Fruit fly (Drosophila melanogaster) whole organism, embryonic: ENCODE measurements around the gene Pif1A.

Experiments
- Aef1 ChIP-seq: fragments of 200-800 bp; sonication (Bioruptor generic); IDR thresholded peaks from 3 replicates; pipeline ENCODE4 v1.3.6; 2022; ENCODE audit warnings: missing biosample characterization, missing genetic modification characterization
- Atf-2 ChIP-seq: fragments of 200-800 bp; sonication (Bioruptor generic); optimal IDR thresholded peaks from 2 replicates; lab custom pipeline; 2016; ENCODE audit warnings: missing biosample characterization, missing genetic modification characterization
- BEAF-32 ChIP-seq: fragments of 200-800 bp; sonication (Bioruptor generic); optimal IDR thresholded peaks from 3 replicates; lab custom pipeline; 2017; ENCODE audit warnings: missing biosample characterization, missing genetic modification characterization, mild to moderate bottlenecking, moderate library complexity, missing genetic modification reagents
- Bteb2 ChIP-seq: fragments of 200-800 bp; sonication (Bioruptor generic); optimal IDR thresholded peaks from 2 replicates; lab custom pipeline; 2016; ENCODE audit warnings: missing biosample characterization, missing genetic modification characterization
- CG10209 ChIP-seq: fragments of 200-800 bp; sonication (Bioruptor generic); optimal IDR thresholded peaks from 3 replicates; lab custom pipeline; 2017; ENCODE audit warnings: missing biosample characterization, mild to moderate bottlenecking, missing genetic modification characterization, missing genetic modification reagents
- CG10366 ChIP-seq: fragments of 200-800 bp; sonication (Bioruptor generic); IDR thresholded peaks from 2 replicates; pipeline ENCODE4 v1.3.6; 2022; ENCODE audit warnings: missing biosample characterization, missing genetic modification characterization
- CG10565 ChIP-seq: fragments of 200-800 bp; sonication (Bioruptor generic); optimal IDR thresholded peaks from 3 replicates; lab custom pipeline; 2016; ENCODE audit warnings: missing biosample characterization, mild to moderate bottlenecking, missing genetic modification characterization
- CG12219 ChIP-seq: fragments of 200-800 bp; sonication (Bioruptor generic); optimal IDR thresholded peaks from 3 replicates; lab custom pipeline; 2018; ENCODE audit warnings: missing biosample characterization, mild to moderate bottlenecking, missing genetic modification characterization
- CG12769 ChIP-seq: fragments of 200-800 bp; sonication (Bioruptor generic); optimal IDR thresholded peaks from 2 replicates; lab custom pipeline; 2019; ENCODE audit warnings: missing biosample characterization, mild to moderate bottlenecking, missing genetic modification characterization, moderate library complexity
- CG14710 ChIP-seq: fragments of 200-800 bp; sonication (Bioruptor generic); optimal IDR thresholded peaks from 3 replicates; lab custom pipeline; 2019; ENCODE audit warnings: missing biosample characterization, mild to moderate bottlenecking, missing genetic modification characterization, moderate library complexity
- CG15269 ChIP-seq: fragments of 200-800 bp; sonication (Bioruptor generic); optimal IDR thresholded peaks from 2 replicates; lab custom pipeline; 2018; ENCODE audit warnings: missing biosample characterization, mild to moderate bottlenecking, missing genetic modification characterization, moderate library complexity
- CG16779 ChIP-seq: fragments of 200-800 bp; sonication (Bioruptor generic); IDR thresholded peaks from 2 replicates; pipeline ENCODE4 v1.3.6; 2022; ENCODE audit warnings: missing biosample characterization, missing genetic modification characterization
- CG17385 ChIP-seq: fragments of 200-800 bp; sonication (Bioruptor generic); optimal IDR thresholded peaks from 3 replicates; lab custom pipeline; 2018; ENCODE audit warnings: missing biosample characterization, mild to moderate bottlenecking, missing genetic modification characterization
- CG2678 ChIP-seq: fragments of 200-800 bp; sonication (Bioruptor generic); optimal IDR thresholded peaks from 3 replicates; lab custom pipeline; 2019; ENCODE audit warnings: missing biosample characterization, mild to moderate bottlenecking, missing genetic modification characterization, moderate library complexity
- CG3281 ChIP-seq: fragments of 200-800 bp; sonication (Bioruptor generic); optimal IDR thresholded peaks from 3 replicates; lab custom pipeline; 2017; ENCODE audit warnings: missing biosample characterization, mild to moderate bottlenecking, missing genetic modification characterization
- CG34422 ChIP-seq: fragments of 200-800 bp; sonication (Bioruptor generic); IDR thresholded peaks from 3 replicates; pipeline ENCODE4 v1.3.6; 2022; ENCODE audit warnings: missing biosample characterization, missing genetic modification characterization
- CG3838 ChIP-seq: fragments of 200-800 bp; sonication (Bioruptor generic); optimal IDR thresholded peaks from 3 replicates; lab custom pipeline; 2016; ENCODE audit warnings: missing biosample characterization, missing genetic modification characterization
- CG4424 ChIP-seq: fragments of 200-800 bp; sonication (Bioruptor generic); optimal IDR thresholded peaks from 3 replicates; lab custom pipeline; 2016; ENCODE audit warnings: missing biosample characterization, missing genetic modification characterization
- CG4820 ChIP-seq: fragments of 200-800 bp; sonication (Bioruptor generic); optimal IDR thresholded peaks from 3 replicates; lab custom pipeline; 2016; ENCODE audit warnings: missing biosample characterization, missing genetic modification characterization
- CG5245 ChIP-seq: fragments of 200-800 bp; sonication (Bioruptor generic); optimal IDR thresholded peaks from 3 replicates; lab custom pipeline; 2016; ENCODE audit warnings: missing biosample characterization, missing genetic modification characterization
- CG5953 ChIP-seq: fragments of 200-800 bp; sonication (Bioruptor generic); IDR thresholded peaks from 2 replicates; pipeline ENCODE4 v1.3.6; 2022; ENCODE audit warnings: missing biosample characterization, missing genetic modification characterization
- CG6683 ChIP-seq: fragments of 200-800 bp; sonication (Bioruptor generic); optimal IDR thresholded peaks from 2 replicates; lab custom pipeline; 2017; ENCODE audit warnings: missing biosample characterization, mild to moderate bottlenecking, missing genetic modification characterization, missing genetic modification reagents
- CG6689 ChIP-seq: fragments of 200-800 bp; sonication (Bioruptor generic); IDR thresholded peaks from 2 replicates; pipeline ENCODE4 v1.3.6; 2022; ENCODE audit warnings: missing biosample characterization, missing genetic modification characterization
- CG7271 ChIP-seq: fragments of 200-800 bp; sonication (Bioruptor generic); optimal IDR thresholded peaks from 2 replicates; lab custom pipeline; 2018; ENCODE audit warnings: missing biosample characterization, mild to moderate bottlenecking, missing genetic modification characterization, moderate library complexity
- CG7987 ChIP-seq: fragments of 200-800 bp; sonication (Bioruptor generic); optimal IDR thresholded peaks from 2 replicates; lab custom pipeline; 2018; ENCODE audit warnings: missing biosample characterization, mild to moderate bottlenecking, missing genetic modification characterization, moderate library complexity
- Dad ChIP-seq: fragments of 200-800 bp; sonication (Bioruptor generic); optimal IDR thresholded peaks from 3 replicates; lab custom pipeline; 2016; ENCODE audit warnings: missing biosample characterization, missing genetic modification characterization
- ERR ChIP-seq: fragments of 200-800 bp; sonication (Bioruptor generic); optimal IDR thresholded peaks from 2 replicates; lab custom pipeline; 2016; ENCODE audit warnings: missing biosample characterization, missing genetic modification characterization
- H2.0 ChIP-seq: fragments of 200-800 bp; sonication (Bioruptor generic); IDR thresholded peaks from 2 replicates; pipeline ENCODE4 v1.3.6; 2022; ENCODE audit warnings: missing biosample characterization, missing genetic modification characterization
- NC2α ChIP-seq: fragments of 200-800 bp; sonication (Bioruptor generic); optimal IDR thresholded peaks from 2 replicates; lab custom pipeline; 2016; ENCODE audit warnings: missing biosample characterization, missing genetic modification characterization
- Nf-YC ChIP-seq: fragments of 200-800 bp; optimal IDR thresholded peaks from 3 replicates; lab custom pipeline; 2019; ENCODE audit warnings: missing biosample characterization, mild to moderate bottlenecking, missing genetic modification characterization, moderate library complexity
- Side ChIP-seq: fragments of 200-800 bp; sonication (Bioruptor generic); optimal IDR thresholded peaks from 2 replicates; lab custom pipeline; 2016; ENCODE audit warnings: missing biosample characterization, missing genetic modification characterization
- Stat92E ChIP-seq, 3 experiments: fragments of >200 bp in 2 of 3; fragments of 200-800 bp in 1 of 3; sonication (Bioruptor generic) in 1 of 3; optimal IDR thresholded peaks; 2 replicates each; lab custom pipeline; 2017 to 2019; ENCODE audit warnings: missing biosample characterization in 3 of 3, missing genetic modification characterization in 3 of 3, mild to moderate bottlenecking in 1 of 3, moderate library complexity in 1 of 3
- Xrp1 ChIP-seq: fragments of 200-800 bp; sonication (Bioruptor generic); IDR thresholded peaks from 2 replicates; pipeline ENCODE4 v1.3.6; 2022; ENCODE audit warnings: missing biosample characterization, missing genetic modification characterization
- ac ChIP-seq: fragments of 200-800 bp; sonication (Bioruptor generic); optimal IDR thresholded peaks from 3 replicates; lab custom pipeline; 2017; ENCODE audit warnings: missing biosample characterization, mild to moderate bottlenecking, missing genetic modification characterization
- az2 ChIP-seq: fragments of 200-800 bp; sonication (Bioruptor generic); optimal IDR thresholded peaks from 3 replicates; lab custom pipeline; 2016; ENCODE audit warnings: missing biosample characterization, missing genetic modification characterization
- crol ChIP-seq: fragments of 200-800 bp; sonication (Bioruptor generic); IDR thresholded peaks from 2 replicates; pipeline ENCODE4 v1.3.6; 2022; ENCODE audit warnings: missing biosample characterization, missing genetic modification characterization
- dysf ChIP-seq: fragments of 200-800 bp; sonication (Bioruptor generic); IDR thresholded peaks from 3 replicates; pipeline ENCODE4 v1.3.6; 2022; ENCODE audit warnings: missing biosample characterization, missing genetic modification characterization
- gcm2 ChIP-seq: fragments of 200-800 bp; sonication (Bioruptor generic); optimal IDR thresholded peaks from 2 replicates; lab custom pipeline; 2016; ENCODE audit warnings: missing biosample characterization, missing genetic modification characterization
- h ChIP-seq: fragments of >200 bp; optimal IDR thresholded peaks from 2 replicates; lab custom pipeline; 2017
- her ChIP-seq: fragments of 200-800 bp; sonication (Bioruptor generic); optimal IDR thresholded peaks from 2 replicates; lab custom pipeline; 2016; ENCODE audit warnings: missing biosample characterization, missing genetic modification characterization
- nau ChIP-seq: fragments of 200-800 bp; sonication (Bioruptor generic); optimal IDR thresholded peaks from 3 replicates; lab custom pipeline; 2017; ENCODE audit warnings: missing biosample characterization, mild to moderate bottlenecking, missing genetic modification characterization, missing genetic modification reagents
- onecut ChIP-seq: fragments of 200-800 bp; sonication (Bioruptor generic); IDR thresholded peaks from 2 replicates; pipeline ENCODE4 v1.3.6; 2022; ENCODE audit warnings: missing biosample characterization, missing genetic modification characterization
- otp ChIP-seq: fragments of 200-800 bp; sonication (Bioruptor generic); IDR thresholded peaks from 3 replicates; pipeline ENCODE4, ENCODE4 v1.3.6; 2022; ENCODE audit warnings: missing biosample characterization, missing genetic modification characterization
- rib ChIP-seq: fragments of 200-800 bp; sonication (Bioruptor generic); IDR thresholded peaks from 2 replicates; pipeline ENCODE4 v1.3.6; 2022; ENCODE audit warnings: missing biosample characterization, missing genetic modification characterization
- sd ChIP-seq: fragments of 200-800 bp; sonication (Bioruptor generic); optimal IDR thresholded peaks from 3 replicates; lab custom pipeline; 2018; ENCODE audit warnings: missing biosample characterization, mild to moderate bottlenecking, missing genetic modification characterization, moderate library complexity
- sr ChIP-seq: fragments of 200-800 bp; sonication (Bioruptor generic); IDR thresholded peaks from 3 replicates; pipeline ENCODE4 v1.3.6; 2022; ENCODE audit warnings: missing biosample characterization, missing genetic modification characterization
- stwl ChIP-seq: fragments of 200-800 bp; sonication (Bioruptor generic); optimal IDR thresholded peaks from 3 replicates; lab custom pipeline; 2018; ENCODE audit warnings: missing biosample characterization, mild to moderate bottlenecking, missing genetic modification characterization, moderate library complexity
- tgo ChIP-seq: fragments of 200-800 bp; sonication (Bioruptor generic); IDR thresholded peaks from 3 replicates; pipeline ENCODE4 v1.3.6; 2022; ENCODE audit warnings: missing biosample characterization, missing genetic modification characterization
- trem ChIP-seq: fragments of 200-800 bp; optimal IDR thresholded peaks from 3 replicates; lab custom pipeline; 2019; ENCODE audit warnings: missing biosample characterization, mild to moderate bottlenecking, missing genetic modification characterization, moderate library complexity
- ttk ChIP-seq: fragments of 200-800 bp; sonication (Bioruptor generic); IDR thresholded peaks from 2 replicates; pipeline ENCODE4 v2.1.2; 2022; ENCODE audit warnings: missing biosample characterization, missing genetic modification characterization
- usp ChIP-seq: fragments of >200 bp; optimal IDR thresholded peaks from 2 replicates; lab custom pipeline; 2017; ENCODE audit warnings: missing biosample characterization, missing genetic modification characterization

The Pif1A gene

DNA sequence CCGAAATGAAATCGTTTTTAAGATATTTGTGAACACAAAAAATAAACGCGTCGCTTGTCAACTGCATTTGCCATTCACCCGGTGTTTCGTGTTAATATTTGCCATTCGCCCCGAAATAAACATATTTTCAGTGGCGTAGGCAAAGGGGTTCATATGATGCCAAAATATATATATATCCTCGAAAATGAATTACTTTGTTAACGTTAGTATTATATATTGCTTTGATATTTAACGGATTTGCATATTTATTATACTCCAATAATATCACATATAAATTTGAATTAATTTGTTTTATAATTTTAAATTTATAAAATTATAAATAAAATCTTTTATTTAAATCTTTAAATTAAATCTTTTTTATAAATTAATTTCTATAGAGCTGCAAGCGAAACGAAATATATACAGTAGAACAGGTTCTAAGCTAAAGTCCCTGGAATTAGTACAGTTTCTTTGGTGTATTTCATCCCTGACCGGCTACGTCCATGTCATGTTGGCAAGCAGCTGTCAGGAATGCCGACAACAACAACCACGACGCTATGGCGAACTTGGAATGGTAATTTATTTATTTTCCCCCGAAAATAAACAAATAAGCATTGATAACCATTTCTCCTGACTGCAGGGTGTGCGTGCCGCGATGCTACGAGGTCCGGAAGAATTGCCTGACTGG, 69.2 kb downstream of the Pif1A start, which contains the start of the genes M1BP and CG8202 (continued):
- TF ChIP-seq CG3838 (GFP tag; lab: Kevin White, UChicago) (peak; percentile 24), CG7271 (tag; lab: Kevin White, UChicago) (peak; percentile 35), BEAF-32 (no peak), ac (GFP tag; lab: Kevin White, UChicago) (peak; percentile 74), CG14710 (tag; lab: Kevin White, UChicago) (peak; percentile 95), CG12219 (GFP tag; lab: Kevin White, UChicago) (peak; percentile 53), Bteb2 (GFP tag; lab: Kevin White, UChicago) (peak; percentile 41), crol (GFP tag; lab: Robert Waterston, UW) (no peak), usp (GFP tag; lab: Kevin White, UChicago) (no peak), CG10565 (peak; percentile 43), CG10209 (GFP tag; lab: Kevin White, UChicago) (peak; percentile 90), ttk (GFP tag; lab: Robert Waterston, UW) (peak; percentile 70; the same call in 1 of the 2 replicates), nau (GFP tag; lab: Kevin White, UChicago) (no peak), CG15269 (peak; percentile 89), stwl (tag; lab: Kevin White, UChicago) (peak; percentile 27), CG4820 (GFP tag; lab: Kevin White, UChicago) (peak; percentile 86), CG7987 (no peak), rib (GFP tag; lab: Robert Waterston, UW) (no peak), CG6689 (GFP tag; lab: Robert Waterston, UW) (peak; percentile 84), H2.0 (GFP tag; lab: Robert Waterston, UW) (peak; percentile 52), Side (GFP tag; lab: Kevin White, UChicago) (peak; percentile 32), NC2α (GFP tag; lab: Kevin White, UChicago) (no peak), Nf-YC (tag; lab: Kevin White, UChicago) (peak; percentile 88), CG34422 (GFP tag; lab: Robert Waterston, UW) (peak; percentile 86), Atf-2 (GFP tag; lab: Kevin White, UChicago) (no peak), Stat92E (GFP tag; optimal IDR thresholded peaks at IDR 0.05; lab: Kevin White, UChicago) (no peak), CG5245 (GFP tag; lab: Kevin White, UChicago) (peak; percentile 76), dysf (GFP tag; lab: Robert Waterston, UW) (peak; percentile 88), her (no peak), Xrp1 (GFP tag; lab: Robert Waterston, UW) (peak; percentile 84), CG16779 (GFP tag; lab: Robert Waterston, UW) (no peak), CG6683 (GFP tag; lab: Kevin White, UChicago) (peak; percentile 86), Dad (GFP tag; lab: Kevin White, UChicago) (peak; percentile 43), CG4424 (GFP tag; lab: Kevin White, UChicago) (peak; percentile 91), h (lab: Kevin White, UChicago) (no peak), CG10366 (GFP tag; lab: Robert Waterston, UW) (peak; percentile 70), trem (tag; lab: Kevin White, UChicago) (peak; percentile 87), sr (GFP tag; lab: Robert Waterston, UW) (no peak), onecut (GFP tag; lab: Robert Waterston, UW) (peak; percentile 69), gcm2 (GFP tag; lab: Kevin White, UChicago) (no peak), sd (tag; lab: Kevin White, UChicago) (peak; percentile 93), CG3281 (GFP tag; lab: Kevin White, UChicago) (peak; percentile 93), CG2678 (tag; lab: Kevin White, UChicago) (peak; percentile 97), tgo (GFP tag; lab: Robert Waterston, UW) (peak; percentile 83), CG12769 (tag; lab: Kevin White, UChicago) (no peak), az2 (GFP tag; lab: Kevin White, UChicago) (peak; percentile 91), ERR (GFP tag; lab: Kevin White, UChicago) (no peak), Aef1 (GFP tag; lab: Robert Waterston, UW) (peak; percentile 83), CG5953 (GFP tag; lab: Robert Waterston, UW) (no peak), CG17385 (GFP tag; lab: Kevin White, UChicago) (peak; percentile 89), otp (GFP tag; lab: Robert Waterston, UW) (no peak)
